Worm (Caenorhabditis elegans) whole organism, early embryonic: Measurements from ENCODE around the gene lron-2.

Experiments
- ama-1 ChIP-seq: fragments of 150-350 bp; optimal IDR thresholded peaks from 2 replicates; lab custom pipeline; 2014
- ceh-13 ChIP-seq: fragments of 200-800 bp; sonication (Bioruptor generic); optimal IDR thresholded peaks from 2 replicates; lab custom pipeline; 2018; ENCODE audit warnings: mild to moderate bottlenecking, missing genetic modification characterization, missing compliant biosample characterization
- ceh-36 ChIP-seq: sonication (generic microtip); optimal IDR thresholded peaks from 2 replicates; lab custom pipeline; 2016; ENCODE audit warnings: missing genetic modification characterization, inconsistent platforms, missing compliant biosample characterization
- ets-7 ChIP-seq: sonication (generic microtip); optimal IDR thresholded peaks from 2 replicates; lab custom pipeline; 2016; ENCODE audit warnings: missing genotype, missing genetic modification characterization, missing compliant biosample characterization
- hmbx-1 ChIP-seq: sonication (generic microtip); optimal IDR thresholded peaks from 2 replicates; lab custom pipeline; 2016; ENCODE audit warnings: mild to moderate bottlenecking, missing genetic modification characterization, missing compliant biosample characterization
- hmg-4 ChIP-seq: fragments of 200-800 bp; sonication (Bioruptor generic); optimal IDR thresholded peaks from 2 replicates; lab custom pipeline; 2018; ENCODE audit warnings: mild to moderate bottlenecking, missing genetic modification characterization, missing compliant biosample characterization
- pes-1 ChIP-seq: fragments of 200-800 bp; sonication (Bioruptor generic); IDR thresholded peaks from 2 replicates; pipeline ENCODE4 v1.3.6; 2022; ENCODE audit warnings: missing genetic modification reagents, missing genetic modification characterization, missing compliant biosample characterization
- sea-1 ChIP-seq: fragments of 200-800 bp; sonication (Bioruptor generic); conservative IDR thresholded peaks from 2 replicates; pipeline ENCODE4 v1.3.6; 2022; ENCODE audit warnings: missing genetic modification characterization, missing compliant biosample characterization
- tbx-11 ChIP-seq: fragments of 200-800 bp; sonication (Bioruptor generic); IDR thresholded peaks from 2 replicates; pipeline ENCODE4 v1.3.6; 2022; ENCODE audit warnings: missing genetic modification characterization, missing compliant biosample characterization
- tbx-37 ChIP-seq: fragments of 200-800 bp; sonication (Bioruptor generic); conservative IDR thresholded peaks from 2 replicates; pipeline ENCODE4 v1.3.6; 2022; ENCODE audit warnings: missing genetic modification reagents, missing genetic modification characterization, missing compliant biosample characterization
- tra-4 ChIP-seq: sonication (generic microtip); optimal IDR thresholded peaks from 2 replicates; lab custom pipeline; 2017; ENCODE audit warnings: missing genetic modification characterization, missing compliant biosample characterization

DNA sequence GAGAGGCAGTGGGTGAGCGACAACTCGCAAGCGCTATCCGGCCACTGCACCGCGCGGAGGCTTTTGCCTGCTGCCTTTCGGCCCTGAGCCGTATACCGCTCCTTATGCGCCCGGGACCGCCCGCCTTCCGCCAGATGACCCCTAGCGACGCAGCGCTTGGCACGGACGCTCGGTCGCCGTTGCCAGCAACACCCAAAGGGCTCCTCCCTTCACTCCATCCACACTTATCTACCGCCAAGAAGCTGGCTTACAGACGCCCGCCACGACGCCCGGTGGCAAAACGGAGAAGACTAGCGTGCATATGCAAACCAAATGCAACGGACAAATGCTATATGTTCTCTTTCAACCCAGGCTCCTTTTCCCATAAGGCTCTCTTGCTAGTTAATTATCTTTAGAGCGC is 6.0 kb upstream of the lron-2 start:
- TF ChIP-seq ama-1 (lab: Kevin White, UChicago) = no peak
- TF ChIP-seq tbx-37 = no peak
- no peak for TF ChIP-seq tbx-11 (GFP tag; lab: Robert Waterston, UW)
- no peak for TF ChIP-seq tra-4 (tag; lab: Kevin White, UChicago)
- TF ChIP-seq sea-1 (GFP tag; lab: Robert Waterston, UW) = no peak
- TF ChIP-seq hmg-4 (GFP tag; lab: Kevin White, UChicago) = peak; percentile 47
- no peak for TF ChIP-seq hmbx-1 (tag; lab: Kevin White, UChicago)
- TF ChIP-seq ceh-36 (tag; lab: Kevin White, UChicago) = no peak
- no peak for TF ChIP-seq ceh-13 (GFP tag; lab: Kevin White, UChicago)
- TF ChIP-seq ets-7 = no peak
- TF ChIP-seq pes-1 (GFP tag; lab: Robert Waterston, UW) = no peak
